Worm (Caenorhabditis elegans) whole organism, early embryonic: ENCODE data around the gene faah-6.

ENCODE experiments used
- B0310.2 ChIP-seq: sonication (generic microtip); optimal IDR thresholded peaks from 2 replicates; lab custom pipeline; 2016; ENCODE audit warnings: mild to moderate bottlenecking, missing genetic modification characterization, missing compliant biosample characterization
- F13C5.2 ChIP-seq: sonication (generic microtip); optimal IDR thresholded peaks from 2 replicates; lab custom pipeline; 2017; ENCODE audit warnings: mild to moderate bottlenecking, missing genetic modification characterization, inconsistent platforms, missing compliant biosample characterization
- ama-1 ChIP-seq: fragments of 150-350 bp; optimal IDR thresholded peaks from 2 replicates; lab custom pipeline; 2014
- ceh-36 ChIP-seq: sonication (generic microtip); optimal IDR thresholded peaks from 2 replicates; lab custom pipeline; 2016; ENCODE audit warnings: missing genetic modification characterization, inconsistent platforms, missing compliant biosample characterization
- ets-7 ChIP-seq: sonication (generic microtip); optimal IDR thresholded peaks from 2 replicates; lab custom pipeline; 2016; ENCODE audit warnings: missing genotype, missing genetic modification characterization, missing compliant biosample characterization
- flt-1 ChIP-seq: fragments of 200-800 bp; sonication (Bioruptor generic); IDR thresholded peaks from 2 replicates; pipeline ENCODE4 v1.3.6; 2022; ENCODE audit warnings: missing genetic modification characterization, missing compliant biosample characterization
- hmbx-1 ChIP-seq: sonication (generic microtip); optimal IDR thresholded peaks from 2 replicates; lab custom pipeline; 2016; ENCODE audit warnings: mild to moderate bottlenecking, missing genetic modification characterization, missing compliant biosample characterization
- hnd-1 ChIP-seq: sonication (generic microtip); optimal IDR thresholded peaks from 2 replicates; lab custom pipeline; 2016; ENCODE audit warnings: missing genetic modification characterization, missing compliant biosample characterization
- pes-1 ChIP-seq: fragments of 200-800 bp; sonication (Bioruptor generic); IDR thresholded peaks from 2 replicates; pipeline ENCODE4 v1.3.6; 2022; ENCODE audit warnings: missing genetic modification reagents, missing genetic modification characterization, missing compliant biosample characterization
- scrt-1 ChIP-seq: fragments of 200-800 bp; sonication (Bioruptor generic); IDR thresholded peaks from 2 replicates; pipeline ENCODE4 v1.3.6; 2022; ENCODE audit warnings: missing genetic modification characterization, missing compliant biosample characterization
- sea-1 ChIP-seq: fragments of 200-800 bp; sonication (Bioruptor generic); conservative IDR thresholded peaks from 2 replicates; pipeline ENCODE4 v1.3.6; 2022; ENCODE audit warnings: missing genetic modification characterization, missing compliant biosample characterization
- tbx-11 ChIP-seq: fragments of 200-800 bp; sonication (Bioruptor generic); IDR thresholded peaks from 2 replicates; pipeline ENCODE4 v1.3.6; 2022; ENCODE audit warnings: missing genetic modification characterization, missing compliant biosample characterization
- tbx-37 ChIP-seq: fragments of 200-800 bp; sonication (Bioruptor generic); conservative IDR thresholded peaks from 2 replicates; pipeline ENCODE4 v1.3.6; 2022; ENCODE audit warnings: missing genetic modification reagents, missing genetic modification characterization, missing compliant biosample characterization
- tra-4 ChIP-seq: sonication (generic microtip); optimal IDR thresholded peaks from 2 replicates; lab custom pipeline; 2017; ENCODE audit warnings: missing genetic modification characterization, missing compliant biosample characterization

DNA sequence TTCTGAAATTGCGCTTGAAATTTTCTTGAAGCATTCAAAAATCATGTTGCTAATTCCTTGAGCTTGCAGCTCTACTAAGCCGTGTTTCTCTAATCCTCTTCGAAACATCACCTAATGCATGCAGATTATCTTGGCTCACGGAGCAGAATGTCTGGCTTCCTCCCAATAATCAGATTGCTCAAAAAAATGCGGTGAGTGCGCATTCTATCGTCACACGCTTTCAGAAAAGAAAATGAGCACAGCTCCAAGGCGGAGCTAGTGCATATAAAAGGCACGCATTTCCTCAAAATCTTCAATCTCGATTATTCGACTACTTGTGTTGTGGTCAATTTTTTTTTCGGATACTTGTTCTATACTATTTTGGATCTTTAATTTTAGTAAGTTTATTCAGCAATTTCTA, 8.9 kb upstream of the faah-6 start:
- TF ChIP-seq ama-1 (lab: Kevin White, UChicago), result no peak
- TF ChIP-seq pes-1 (GFP tag; lab: Robert Waterston, UW), result no peak
- no peak for TF ChIP-seq tra-4 (tag; lab: Kevin White, UChicago)
- TF ChIP-seq ets-7 (tag; lab: Kevin White, UChicago), result no peak
- TF ChIP-seq hnd-1, result no peak
- no peak for TF ChIP-seq ceh-36 (tag; lab: Kevin White, UChicago)
- no peak for TF ChIP-seq scrt-1 (GFP tag; lab: Robert Waterston, UW)
- no peak for TF ChIP-seq sea-1 (GFP tag; lab: Robert Waterston, UW)
- TF ChIP-seq F13C5.2 (tag; lab: Kevin White, UChicago), result no peak
- no peak for TF ChIP-seq hmbx-1
- no peak for TF ChIP-seq B0310.2
- TF ChIP-seq flt-1 (GFP tag; lab: Robert Waterston, UW), result no peak
- TF ChIP-seq tbx-37 (GFP tag; lab: Robert Waterston, UW), result no peak
- TF ChIP-seq tbx-11 (GFP tag; lab: Robert Waterston, UW), result no peak
